Fruit fly (Drosophila melanogaster) whole organism, embryonic: Measurements from ENCODE around the gene eIF4G2.

Source experiments
- ATbp ChIP-seq: fragments of 200-800 bp; sonication (Bioruptor generic); optimal IDR thresholded peaks from 2 replicates; lab custom pipeline; 2017; ENCODE audit warnings: missing biosample characterization, mild to moderate bottlenecking, missing genetic modification characterization, missing genetic modification reagents
- CG13775 ChIP-seq: fragments of 200-800 bp; sonication (Bioruptor generic); optimal IDR thresholded peaks from 3 replicates; lab custom pipeline; 2017; ENCODE audit warnings: missing biosample characterization, mild to moderate bottlenecking, missing genetic modification characterization
- CG4424 ChIP-seq: fragments of 200-800 bp; sonication (Bioruptor generic); optimal IDR thresholded peaks from 3 replicates; lab custom pipeline; 2016; ENCODE audit warnings: missing biosample characterization, missing genetic modification characterization
- CG9609 ChIP-seq: fragments of 200-800 bp; sonication (Bioruptor generic); optimal IDR thresholded peaks from 3 replicates; lab custom pipeline; 2016; ENCODE audit warnings: missing biosample characterization, missing genetic modification characterization
- gro ChIP-seq: fragments of 200-800 bp; sonication (Bioruptor generic); optimal IDR thresholded peaks from 2 replicates; lab custom pipeline; 2016; ENCODE audit warnings: missing biosample characterization, missing genetic modification characterization
- usp ChIP-seq: fragments of >200 bp; optimal IDR thresholded peaks from 2 replicates; lab custom pipeline; 2017; ENCODE audit warnings: missing biosample characterization, missing genetic modification characterization

DNA sequence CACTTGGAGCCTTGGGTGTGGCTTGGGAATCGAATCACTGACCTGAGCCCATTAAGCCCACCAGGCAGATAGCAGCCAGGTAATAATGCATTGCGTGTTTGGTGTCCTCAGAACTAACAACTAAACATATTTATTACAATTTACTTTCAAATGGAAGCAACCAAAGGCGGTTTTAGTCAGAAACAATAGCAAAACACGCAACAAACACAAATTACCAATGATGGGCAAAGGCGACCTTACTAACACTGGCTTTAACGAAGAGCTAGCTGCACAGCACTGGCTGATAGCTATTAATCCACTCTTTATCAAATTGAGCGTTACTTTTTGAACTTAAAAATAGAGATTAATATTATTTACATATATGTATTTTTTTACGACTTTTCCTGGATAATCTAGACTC lies 56.0 kb downstream of the eIF4G2 start, which contains the start of gene udt:
- no peak for TF ChIP-seq gro (GFP tag; lab: Kevin White, UChicago)
- TF ChIP-seq CG13775 (GFP tag; lab: Kevin White, UChicago): no peak
- TF ChIP-seq usp (GFP tag; lab: Kevin White, UChicago): no peak
- TF ChIP-seq ATbp (GFP tag; lab: Kevin White, UChicago): no peak
- no peak for TF ChIP-seq CG9609
- TF ChIP-seq CG4424 (GFP tag; lab: Kevin White, UChicago): no peak
